Comparison of ENCODE assay signal across 1 fruit fly cellular context in genomic region chr2L:19489997-19490461, dm6.
TF ChIP-seq lines count a peak whose summit lies in the region.

TSS of gene CG10194 (minus strand) at chr2L:19490104.
TSS of gene CG18094 (plus strand) at chr2L:19490262.

TF ChIP-seq in whole organism, embryonic, 481 proteins besides CTCF, POLR2A, EP300 and RAD21 (continued from another document):
- TF ChIP-seq sc (optimal IDR thresholded peaks at IDR 0.05; lab: Kevin White, UChicago): no peak
- TF ChIP-seq sc (GFP tag; optimal IDR thresholded peaks at IDR 0.05; lab: Kevin White, UChicago): no peak
- TF ChIP-seq Hsf (GFP tag; optimal IDR thresholded peaks at IDR 0.05; lab: Kevin White, UChicago): peak; percentile 38
- TF ChIP-seq CG2712 (tag; optimal IDR thresholded peaks at IDR 0.05; lab: Kevin White, UChicago): peak; percentile 65
- TF ChIP-seq Xbp1 (GFP tag; optimal IDR thresholded peaks at IDR 0.05; lab: Kevin White, UChicago): peak; percentile 52
- peak; percentile 57 for TF ChIP-seq Hr3 (GFP tag; optimal IDR thresholded peaks at IDR 0.05; lab: Kevin White, UChicago)
- TF ChIP-seq ems (GFP tag; optimal IDR thresholded peaks at IDR 0.05; lab: Kevin White, UChicago): no peak
- no peak for TF ChIP-seq prd (optimal IDR thresholded peaks at IDR 0.05; lab: Kevin White, UChicago)
- peak; percentile 51; the same call in 2 of the 3 replicates for TF ChIP-seq prd (GFP tag; IDR thresholded peaks at IDR 0.05; lab: Robert Waterston, UW)
- TF ChIP-seq cato (GFP tag; optimal IDR thresholded peaks at IDR 0.05; lab: Kevin White, UChicago; ENCODE audit: borderline replicate concordance): no peak
- peak; percentile 55; the same call in 1 of the 2 replicates for TF ChIP-seq seq (GFP tag; IDR thresholded peaks at IDR 0.05; lab: Robert Waterston, UW)
- peak; percentile 11; the same call in 1 of the 2 replicates for TF ChIP-seq CG9215 (GFP tag; IDR thresholded peaks at IDR 0.05; lab: Robert Waterston, UW)
- no peak for TF ChIP-seq dmrt11E (tag; optimal IDR thresholded peaks at IDR 0.05; lab: Kevin White, UChicago)
- no peak for TF ChIP-seq pfk (GFP tag; optimal IDR thresholded peaks at IDR 0.05; lab: Kevin White, UChicago)
- no peak for TF ChIP-seq Blimp-1 (GFP tag; optimal IDR thresholded peaks at IDR 0.05; lab: Kevin White, UChicago)
- peak; percentile 66 for TF ChIP-seq BEAF-32 (GFP tag; optimal IDR thresholded peaks at IDR 0.05; lab: Kevin White, UChicago)
- TF ChIP-seq CG14014 (GFP tag; IDR thresholded peaks at IDR 0.05; lab: Robert Waterston, UW): 0 out of 2 replicates have a peak, but pooled peaks have one; percentile 6
- TF ChIP-seq Dek (tag; optimal IDR thresholded peaks at IDR 0.05; lab: Kevin White, UChicago): peak; percentile 25
- peak; percentile 78 for TF ChIP-seq CG34224 (GFP tag; IDR thresholded peaks at IDR 0.05; lab: Robert Waterston, UW; ENCODE audit: partially characterized antibody)
- no peak for TF ChIP-seq CG8944 (GFP tag; optimal IDR thresholded peaks at IDR 0.05; lab: Kevin White, UChicago)
- peak; percentile 9 for TF ChIP-seq stwl (tag; optimal IDR thresholded peaks at IDR 0.05; lab: Kevin White, UChicago)
- no peak for TF ChIP-seq Lhr (GFP tag; optimal IDR thresholded peaks at IDR 0.05; lab: Kevin White, UChicago)
- TF ChIP-seq CG15696 (tag; optimal IDR thresholded peaks at IDR 0.05; lab: Kevin White, UChicago): no peak
- TF ChIP-seq GATAe (GFP tag; conservative IDR thresholded peaks at IDR 0.05; lab: Robert Waterston, UW): no peak
- TF ChIP-seq CG17612 (GFP tag; IDR thresholded peaks at IDR 0.05; lab: Robert Waterston, UW): no peak
- peak; percentile 62 for TF ChIP-seq Sry-δ (GFP tag; optimal IDR thresholded peaks at IDR 0.05; lab: Kevin White, UChicago)
- peak; percentile 19 for TF ChIP-seq mam (GFP tag; optimal IDR thresholded peaks at IDR 0.05; lab: Kevin White, UChicago)
- no peak for TF ChIP-seq ewg (GFP tag; optimal IDR thresholded peaks at IDR 0.05; lab: Kevin White, UChicago)
- TF ChIP-seq hbn (GFP tag; IDR thresholded peaks at IDR 0.05; lab: Robert Waterston, UW; ENCODE audit: partially characterized antibody): peak; percentile 52; the same call in 1 of the 2 replicates
- TF ChIP-seq Lpt (GFP tag; optimal IDR thresholded peaks at IDR 0.05; lab: Kevin White, UChicago): no peak
- no peak for TF ChIP-seq CG12104 (GFP tag; optimal IDR thresholded peaks at IDR 0.05; lab: Kevin White, UChicago)
- peak; percentile 36 for TF ChIP-seq Chrac-16 (GFP tag; optimal IDR thresholded peaks at IDR 0.05; lab: Kevin White, UChicago)
- peak; percentile 28 for TF ChIP-seq HHEX (GFP tag; optimal IDR thresholded peaks at IDR 0.05; lab: Kevin White, UChicago)
- peak; percentile 27 for TF ChIP-seq sens (GFP tag; lab: Kevin White, UChicago)
- TF ChIP-seq phol (tag; optimal IDR thresholded peaks at IDR 0.05; lab: Kevin White, UChicago): peak; percentile 38
- peak; percentile 70 for TF ChIP-seq sna (GFP tag; IDR thresholded peaks at IDR 0.05; lab: Robert Waterston, UW; ENCODE audit: partially characterized antibody)
- TF ChIP-seq CG7987 (GFP tag; optimal IDR thresholded peaks at IDR 0.05; lab: Kevin White, UChicago): no peak
- TF ChIP-seq crp (GFP tag; optimal IDR thresholded peaks at IDR 0.05; lab: Kevin White, UChicago): peak; percentile 29 to 88
- peak; percentile 49; the same call in 1 of the 2 replicates for TF ChIP-seq CG9932 (GFP tag; IDR thresholded peaks at IDR 0.05; lab: Robert Waterston, UW)
- TF ChIP-seq CG13424 (tag; optimal IDR thresholded peaks at IDR 0.05; lab: Kevin White, UChicago): peak; percentile 29
- TF ChIP-seq Deaf1 (tag; optimal IDR thresholded peaks at IDR 0.05; lab: Kevin White, UChicago): no peak
- peak; percentile 66 for TF ChIP-seq Fer1 (GFP tag; optimal IDR thresholded peaks at IDR 0.05; lab: Kevin White, UChicago)
- no peak for TF ChIP-seq hkb (optimal IDR thresholded peaks at IDR 0.05; lab: Kevin White, UChicago)
- TF ChIP-seq hkb (GFP tag; IDR thresholded peaks at IDR 0.05; lab: Robert Waterston, UW): peak; percentile 19; the same call in 1 of the 2 replicates
- peak; percentile 51 for TF ChIP-seq CG2116 (GFP tag; optimal IDR thresholded peaks at IDR 0.05; lab: Kevin White, UChicago)
- TF ChIP-seq CG6765 (GFP tag; optimal IDR thresholded peaks at IDR 0.05; lab: Kevin White, UChicago): no peak
- no peak for TF ChIP-seq CG17568 (GFP tag; optimal IDR thresholded peaks at IDR 0.05; lab: Kevin White, UChicago)
- TF ChIP-seq luna (GFP tag; optimal IDR thresholded peaks at IDR 0.05; lab: Kevin White, UChicago): no peak
- TF ChIP-seq pan (optimal IDR thresholded peaks at IDR 0.05; lab: Kevin White, UChicago): no peak
- TF ChIP-seq pan (GFP tag; optimal IDR thresholded peaks at IDR 0.05 in 1 of 2, IDR thresholded peaks at IDR 0.05 in 1 of 2): peak in 1 of 2 experiments; percentile 17
- peak; percentile 22 for TF ChIP-seq CG4617 (GFP tag; optimal IDR thresholded peaks at IDR 0.05; lab: Kevin White, UChicago; ENCODE audit: borderline replicate concordance)
- TF ChIP-seq slbo (GFP tag; IDR thresholded peaks at IDR 0.05; lab: Robert Waterston, UW): peak; percentile 71
- peak; percentile 32 for TF ChIP-seq CG10267 (tag; optimal IDR thresholded peaks at IDR 0.05; lab: Kevin White, UChicago)
- TF ChIP-seq jumu (GFP tag; optimal IDR thresholded peaks at IDR 0.05; lab: Kevin White, UChicago): no peak
- TF ChIP-seq CG14860 (GFP tag; IDR thresholded peaks at IDR 0.05; lab: Robert Waterston, UW; ENCODE audit: partially characterized antibody): peak; percentile 47; the same call in 1 of the 3 replicates
- peak; percentile 17 for TF ChIP-seq Max (GFP tag; optimal IDR thresholded peaks at IDR 0.05; lab: Kevin White, UChicago)
- no peak for TF ChIP-seq CG2889 (GFP tag; IDR thresholded peaks at IDR 0.05; lab: Robert Waterston, UW)
- TF ChIP-seq CG13775 (GFP tag; optimal IDR thresholded peaks at IDR 0.05; lab: Kevin White, UChicago): peak; percentile 47
- peak; percentile 71 for TF ChIP-seq Med (GFP tag; lab: Kevin White, UChicago)
- 0 out of 3 replicates have a peak, but pooled peaks have one; percentile 31 for TF ChIP-seq Aef1 (GFP tag; IDR thresholded peaks at IDR 0.05; lab: Robert Waterston, UW)
- peak; percentile 14 for TF ChIP-seq tin (GFP tag; optimal IDR thresholded peaks at IDR 0.05; lab: Kevin White, UChicago)
- no peak for TF ChIP-seq disco-r (GFP tag; optimal IDR thresholded peaks at IDR 0.05; lab: Kevin White, UChicago)
- TF ChIP-seq unc-4 (GFP tag; IDR thresholded peaks at IDR 0.05; lab: Robert Waterston, UW; ENCODE audit: partially characterized antibody): peak; percentile 70
- TF ChIP-seq kni (GFP tag; optimal IDR thresholded peaks at IDR 0.05; lab: Kevin White, UChicago): no peak
- no peak for TF ChIP-seq YL-1 (GFP tag; optimal IDR thresholded peaks at IDR 0.05; lab: Kevin White, UChicago)
- TF ChIP-seq danr (GFP tag; IDR thresholded peaks at IDR 0.05; lab: Robert Waterston, UW): no peak
TF ChIP-seq in whole organism, embryonic: peak in this region for 130.
